Fruit fly (Drosophila melanogaster): ENCODE data around the gene CG43322.

CG43322 gene

DNA sequence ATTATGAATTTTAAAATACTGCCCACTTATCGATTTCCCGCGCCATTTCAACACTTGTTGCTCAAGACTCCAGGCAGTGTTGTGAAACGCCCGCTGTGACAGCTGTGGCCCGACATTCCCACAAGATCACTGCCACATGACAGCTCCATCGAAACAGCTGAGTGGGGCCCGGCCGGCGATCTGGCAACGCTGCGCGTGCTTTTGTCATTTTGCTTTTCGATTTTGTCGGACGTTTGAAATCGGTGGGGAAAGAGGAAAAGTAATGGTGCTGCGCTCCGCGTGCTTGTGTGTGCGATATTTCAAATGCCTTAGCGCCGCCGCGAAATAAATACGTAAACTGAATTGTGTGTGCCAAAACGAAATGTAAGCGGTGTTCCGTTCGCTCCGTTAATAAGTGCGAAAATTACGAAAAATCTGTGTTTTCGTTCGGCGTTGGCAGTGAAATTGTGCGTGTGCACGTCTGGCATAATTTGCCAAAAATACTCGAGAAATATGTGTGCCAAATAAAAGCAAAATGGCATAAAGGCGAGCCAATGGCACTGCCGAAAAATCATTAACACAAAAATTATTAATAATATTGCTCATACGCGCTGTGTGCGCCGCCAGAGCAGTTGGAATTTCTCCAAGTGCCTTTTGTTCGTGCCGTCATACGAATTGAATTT lies 29.1 kb downstream of the CG43322 start:
- TF ChIP-seq Hr78 (GFP tag; optimal IDR thresholded peaks at IDR 0.05) (no peak), Hnf4 (GFP tag; optimal IDR thresholded peaks at IDR 0.05) (peak; percentile 69), Jra (GFP tag; optimal IDR thresholded peaks at IDR 0.05) (peak; percentile 27), foxo (GFP tag; optimal IDR thresholded peaks at IDR 0.05) (peak in 1 of 2 experiments; percentile 54), Hr83 (GFP tag; optimal IDR thresholded peaks at IDR 0.05; ENCODE audit: poor library complexity, severe bottlenecking) (peak; percentile 87), Abd-B (GFP tag; optimal IDR thresholded peaks at IDR 0.05) (no peak), CG9705 (GFP tag; optimal IDR thresholded peaks at IDR 0.05) (peak; percentile 23), woc (GFP tag; optimal IDR thresholded peaks at IDR 0.05) (no peak), Dfd (GFP tag; optimal IDR thresholded peaks at IDR 0.05) (no peak), sv (GFP tag; optimal IDR thresholded peaks at IDR 0.05) (peak; percentile 53), CG32264 (GFP tag; optimal IDR thresholded peaks at IDR 0.05) (no peak), pan (optimal IDR thresholded peaks at IDR 0.05) (no peak), tai (GFP tag; optimal IDR thresholded peaks at IDR 0.05) (peak; percentile 13), h (GFP tag; optimal IDR thresholded peaks at IDR 0.05) (peak; percentile 49), psq (GFP tag; optimal IDR thresholded peaks at IDR 0.05) (peak; percentile 40), dl (GFP tag; optimal IDR thresholded peaks at IDR 0.05; ENCODE audit: insufficient read depth in 1 of 2, partially characterized antibody in 2 of 2) (no peak), sage (GFP tag; optimal IDR thresholded peaks at IDR 0.05) (no peak), GATAd (GFP tag; optimal IDR thresholded peaks at IDR 0.05) (no peak), rgr (GFP tag; optimal IDR thresholded peaks at IDR 0.05) (peak; percentile 41), brk (GFP tag; optimal IDR thresholded peaks at IDR 0.05) (peak; percentile 54), Dif (GFP tag; optimal IDR thresholded peaks at IDR 0.05; ENCODE audit: partially characterized antibody) (peak; percentile 16), usp (GFP tag; optimal IDR thresholded peaks at IDR 0.05) (no peak), Mio (GFP tag; optimal IDR thresholded peaks at IDR 0.05) (peak; percentile 6), HLH106 (tag; optimal IDR thresholded peaks at IDR 0.05) (peak; percentile 38), fru (GFP tag; optimal IDR thresholded peaks at IDR 0.05) (peak; percentile 73), Sp1 (GFP tag; optimal IDR thresholded peaks at IDR 0.05) (peak; percentile 59), ey (GFP tag; optimal IDR thresholded peaks at IDR 0.05) (peak; percentile 39), jim (GFP tag; optimal IDR thresholded peaks at IDR 0.05) (peak; percentile 25), Myc (optimal IDR thresholded peaks at IDR 0.05) (peak; percentile 54), OdsH (GFP tag; optimal IDR thresholded peaks at IDR 0.05) (peak; percentile 58), dmrt93B (GFP tag; optimal IDR thresholded peaks at IDR 0.05) (no peak), lola (GFP tag; optimal IDR thresholded peaks at IDR 0.05) (peak; percentile 25), Rel (GFP tag; optimal IDR thresholded peaks at IDR 0.05) (no peak), Rel (tag; optimal IDR thresholded peaks at IDR 0.05) (peak; percentile 62), br (GFP tag; optimal IDR thresholded peaks at IDR 0.05) (peak; percentile 72)

DNA sequence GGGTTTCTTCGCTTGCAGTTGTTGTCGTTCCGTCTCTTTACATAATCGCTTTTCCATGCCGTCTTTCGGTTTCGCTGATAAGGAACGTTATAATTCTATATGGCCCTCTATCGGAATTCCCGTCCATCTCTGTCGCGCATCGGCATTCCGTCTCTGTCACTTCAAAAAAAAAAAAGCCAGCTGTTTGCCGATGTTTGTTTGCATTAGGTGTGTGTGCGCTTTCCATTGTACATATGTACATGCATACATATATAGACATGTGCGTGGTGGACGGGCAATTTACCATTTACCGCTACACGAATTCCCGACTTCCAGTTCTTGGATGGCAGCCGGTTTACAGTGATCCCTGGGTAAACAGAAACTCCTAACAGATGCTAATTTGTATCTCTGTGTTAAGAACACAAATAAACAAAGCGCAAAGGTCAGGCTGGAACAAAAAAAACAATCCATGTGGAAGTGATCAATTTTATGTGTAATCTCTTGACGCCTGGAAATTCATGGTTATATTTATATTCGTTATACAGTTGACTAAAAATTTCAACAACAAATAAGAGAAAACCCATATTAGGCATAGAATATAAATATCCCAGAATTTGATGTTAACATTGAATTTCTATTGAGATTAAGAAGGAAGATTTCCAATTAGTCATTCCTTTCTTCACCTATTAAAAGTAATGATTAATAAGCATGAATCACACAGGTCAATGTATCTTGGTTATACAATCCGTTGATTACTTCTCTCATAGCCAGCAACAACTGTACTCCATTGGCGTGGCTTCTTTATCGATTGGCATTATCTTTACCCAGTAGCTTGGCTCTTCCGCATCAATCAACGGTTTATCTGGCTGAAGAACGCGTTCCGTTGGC lies 30.1 kb downstream of the CG43322 start:
- TF ChIP-seq br (GFP tag; optimal IDR thresholded peaks at IDR 0.05), result no peak
- peak; percentile 3 for TF ChIP-seq psq (GFP tag; optimal IDR thresholded peaks at IDR 0.05)
- peak; percentile 48 for TF ChIP-seq fru (GFP tag; optimal IDR thresholded peaks at IDR 0.05)
- TF ChIP-seq h (GFP tag; optimal IDR thresholded peaks at IDR 0.05), result peak; percentile 14
- no peak for TF ChIP-seq Hr78 (GFP tag; optimal IDR thresholded peaks at IDR 0.05)
- no peak for TF ChIP-seq dl (GFP tag; optimal IDR thresholded peaks at IDR 0.05; ENCODE audit: insufficient read depth in 1 of 2, partially characterized antibody in 2 of 2)
- TF ChIP-seq usp (GFP tag; optimal IDR thresholded peaks at IDR 0.05), result no peak
- no peak for TF ChIP-seq sage (GFP tag; optimal IDR thresholded peaks at IDR 0.05)
- TF ChIP-seq ey (GFP tag; optimal IDR thresholded peaks at IDR 0.05), result peak; percentile 7
- TF ChIP-seq Hnf4 (GFP tag; optimal IDR thresholded peaks at IDR 0.05), result no peak
- peak; percentile 23 for TF ChIP-seq dmrt93B (GFP tag; optimal IDR thresholded peaks at IDR 0.05)
- peak in 1 of 2 experiments; percentile 43 for TF ChIP-seq foxo (GFP tag; optimal IDR thresholded peaks at IDR 0.05)
- TF ChIP-seq woc (GFP tag; optimal IDR thresholded peaks at IDR 0.05), result peak; percentile 4
- peak; percentile 44 for TF ChIP-seq HLH106 (tag; optimal IDR thresholded peaks at IDR 0.05)
- no peak for TF ChIP-seq tai (GFP tag; optimal IDR thresholded peaks at IDR 0.05)
- TF ChIP-seq Sp1 (GFP tag; optimal IDR thresholded peaks at IDR 0.05), result peak; percentile 14
- TF ChIP-seq brk (GFP tag; optimal IDR thresholded peaks at IDR 0.05), result no peak
- TF ChIP-seq rgr (GFP tag; optimal IDR thresholded peaks at IDR 0.05), result peak; percentile 8
- peak; percentile 26 for TF ChIP-seq Hr83 (GFP tag; optimal IDR thresholded peaks at IDR 0.05; ENCODE audit: poor library complexity, severe bottlenecking)
- no peak for TF ChIP-seq GATAd (GFP tag; optimal IDR thresholded peaks at IDR 0.05)
